Fruit fly (Drosophila melanogaster): ENCODE measurements around the gene CG13313.

CG13313 gene

DNA sequence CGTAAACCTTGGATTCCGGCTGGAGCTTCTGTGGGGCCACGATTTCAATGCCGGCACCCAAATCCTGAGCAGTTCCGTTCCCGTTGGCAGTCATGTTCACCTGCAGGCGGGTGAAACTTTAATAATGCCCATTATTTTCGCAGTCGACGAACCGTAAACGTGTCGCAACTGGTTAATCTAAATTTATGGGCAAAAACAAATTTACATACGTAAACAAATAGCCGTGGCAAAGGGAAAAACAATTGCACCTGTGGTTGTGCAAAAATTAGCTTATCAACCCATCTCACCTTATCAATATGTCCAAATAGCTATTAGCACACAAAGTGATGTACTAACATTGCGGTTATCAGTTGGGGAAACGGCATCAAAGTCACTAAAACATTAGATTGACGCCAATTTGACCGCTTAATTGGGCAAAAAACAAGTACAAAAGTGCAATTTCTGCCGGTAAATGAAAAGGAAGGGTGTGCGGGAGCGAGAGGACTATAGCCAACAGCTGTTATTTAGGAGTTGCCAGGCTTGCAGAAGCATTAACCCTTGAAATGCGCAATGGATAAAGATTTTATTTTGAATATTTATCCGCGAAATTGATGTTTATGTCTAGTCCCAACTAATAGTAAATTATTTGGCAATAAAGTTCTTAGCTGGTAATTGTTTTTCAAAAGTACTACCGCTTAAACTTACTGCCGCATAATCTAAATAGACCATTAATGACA is 26.6 kb downstream of the CG13313 start:
- TF ChIP-seq noc (tag; optimal IDR thresholded peaks at IDR 0.05), result no peak

DNA sequence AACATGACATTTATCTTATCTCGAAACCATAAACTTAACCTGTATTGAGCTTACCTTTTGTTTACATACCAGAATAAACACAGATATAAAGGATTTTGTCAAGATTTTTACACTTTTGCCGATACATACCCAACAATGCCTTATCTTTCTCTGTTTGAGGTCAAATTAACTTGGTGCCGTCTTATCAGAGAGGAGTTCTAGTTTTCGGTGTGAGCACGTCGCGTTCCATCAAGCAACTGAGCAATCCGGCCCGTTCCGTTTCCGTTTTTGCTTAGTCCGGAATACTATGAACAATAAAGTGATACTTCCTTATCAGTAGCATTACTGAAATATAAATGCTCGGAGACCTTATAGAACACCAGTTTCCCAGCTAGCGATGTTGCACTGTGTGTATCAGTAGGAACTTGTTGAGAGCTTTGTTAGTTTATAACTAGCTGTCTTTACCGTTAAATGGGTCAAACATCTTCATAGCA is 27.2 kb downstream of the CG13313 start, which contains the start of gene Galk:
Galk (minus strand) TSS at position 244 of the 473 bp plus-strand sequence.
- TF ChIP-seq noc (tag; optimal IDR thresholded peaks at IDR 0.05), result peak; percentile 79

DNA sequence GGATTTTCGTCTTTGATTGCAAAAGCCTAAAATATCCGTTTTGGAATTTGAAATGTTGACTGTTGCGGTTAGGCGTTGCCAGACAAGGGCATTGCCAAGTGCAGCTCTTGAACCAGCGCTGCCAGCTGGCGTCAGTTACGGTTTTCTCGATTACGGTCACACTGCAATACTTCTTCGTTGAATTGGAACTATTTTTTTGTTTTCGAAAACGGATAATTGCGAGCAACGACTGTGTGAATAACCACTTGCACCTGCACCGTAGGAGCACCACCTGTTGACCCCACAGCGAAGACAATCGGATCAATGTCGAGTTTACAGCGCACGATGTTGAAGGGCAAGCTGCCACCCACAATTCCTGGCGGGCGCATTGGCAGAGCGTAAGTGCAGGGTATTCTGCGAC is 27.9 kb downstream of the CG13313 start, which contains the start of gene CG5068:
CG5068 (plus strand) TSS at position 129 of the 400 bp plus-strand sequence.
- TF ChIP-seq noc (tag; optimal IDR thresholded peaks at IDR 0.05), result no peak

DNA sequence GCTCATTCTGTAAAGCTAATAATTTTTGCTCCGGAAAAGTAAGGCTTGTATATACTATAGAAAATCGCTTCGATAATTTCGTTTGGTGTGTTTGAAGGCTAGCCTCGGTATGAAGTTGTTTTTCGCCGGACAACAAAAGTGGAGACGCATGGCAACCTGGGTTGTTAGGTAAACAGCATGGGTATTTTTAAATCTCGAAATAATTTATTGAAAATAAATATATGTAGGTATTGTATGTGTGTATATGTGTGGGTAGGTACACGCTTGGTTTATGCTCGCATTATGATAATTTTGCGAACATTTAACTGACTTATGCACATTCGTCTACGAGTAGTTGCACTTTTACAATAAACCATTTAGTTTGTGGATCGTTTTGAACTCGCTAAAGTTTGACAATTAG is 31.5 kb downstream of the CG13313 start, which contains the start of gene CG5280:
CG5280 (minus strand) TSS at position 101 of the 400 bp plus-strand sequence.
- no peak for TF ChIP-seq noc (tag; optimal IDR thresholded peaks at IDR 0.05)

DNA sequence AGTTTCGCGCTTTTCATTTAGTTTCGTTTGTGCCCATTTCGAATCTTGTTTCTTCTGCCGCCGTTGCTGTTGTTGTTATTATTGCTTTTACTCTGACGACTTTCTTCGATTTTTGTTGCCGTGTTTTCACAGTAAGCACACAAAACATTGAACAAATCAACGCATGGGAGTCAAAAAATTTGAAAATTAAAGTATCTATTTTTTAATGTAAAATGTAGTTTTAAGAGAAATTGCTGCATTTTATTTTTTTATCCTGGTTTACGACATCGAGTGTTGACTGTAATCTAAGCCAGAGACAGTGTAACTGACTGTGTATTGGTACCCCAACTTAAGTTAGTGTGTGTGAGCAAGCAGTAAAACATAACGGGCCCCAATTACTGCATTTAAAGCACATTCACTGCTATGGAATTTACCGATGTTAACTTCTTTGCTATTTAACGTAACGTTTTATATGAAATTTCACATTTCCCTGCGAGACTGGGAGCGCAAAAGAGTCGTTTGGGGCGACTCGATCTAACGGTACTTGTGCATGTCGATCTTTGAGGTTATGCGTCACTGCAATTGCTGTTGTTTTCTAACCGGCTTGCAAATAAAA is 37.6 kb downstream of the CG13313 start:
- peak; percentile 83 for TF ChIP-seq noc (tag; optimal IDR thresholded peaks at IDR 0.05)

DNA sequence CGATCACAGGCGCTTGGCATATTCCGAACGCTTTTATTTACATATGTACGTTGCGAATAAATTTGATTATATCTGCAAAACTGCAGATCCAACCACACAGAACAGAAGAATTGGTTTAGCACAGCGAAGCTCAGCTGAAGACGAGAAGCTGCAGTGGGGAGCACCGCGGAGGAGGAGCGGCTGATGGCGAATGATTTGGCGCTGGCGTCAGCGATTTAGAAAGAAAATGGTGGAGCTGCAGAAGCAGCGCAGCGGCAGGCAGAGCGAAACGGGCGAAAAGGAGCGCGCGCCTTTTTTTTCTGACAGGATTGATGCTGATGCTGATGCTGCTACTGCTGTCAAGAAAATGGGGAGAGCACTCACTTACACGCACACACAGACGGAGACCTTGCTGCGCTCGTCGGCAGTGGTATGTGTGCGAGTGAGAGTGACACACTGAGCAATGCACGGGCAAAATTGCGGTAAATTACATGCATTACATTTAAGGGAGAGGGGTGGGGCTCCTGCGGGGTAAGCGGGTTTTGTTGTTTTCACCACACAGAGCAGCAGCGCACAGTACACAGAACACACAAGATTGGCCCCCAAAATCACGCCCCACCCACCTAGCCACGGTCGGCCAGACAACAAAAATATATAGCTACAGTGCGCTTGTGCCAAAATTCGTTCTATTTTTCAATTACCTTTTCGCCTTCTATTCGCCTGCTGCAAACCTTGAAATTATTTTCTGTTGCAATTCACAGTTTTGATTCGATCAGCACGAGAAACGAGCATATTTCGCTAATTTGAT is 38.4 kb downstream of the CG13313 start:
- TF ChIP-seq noc (tag; optimal IDR thresholded peaks at IDR 0.05), result no peak

DNA sequence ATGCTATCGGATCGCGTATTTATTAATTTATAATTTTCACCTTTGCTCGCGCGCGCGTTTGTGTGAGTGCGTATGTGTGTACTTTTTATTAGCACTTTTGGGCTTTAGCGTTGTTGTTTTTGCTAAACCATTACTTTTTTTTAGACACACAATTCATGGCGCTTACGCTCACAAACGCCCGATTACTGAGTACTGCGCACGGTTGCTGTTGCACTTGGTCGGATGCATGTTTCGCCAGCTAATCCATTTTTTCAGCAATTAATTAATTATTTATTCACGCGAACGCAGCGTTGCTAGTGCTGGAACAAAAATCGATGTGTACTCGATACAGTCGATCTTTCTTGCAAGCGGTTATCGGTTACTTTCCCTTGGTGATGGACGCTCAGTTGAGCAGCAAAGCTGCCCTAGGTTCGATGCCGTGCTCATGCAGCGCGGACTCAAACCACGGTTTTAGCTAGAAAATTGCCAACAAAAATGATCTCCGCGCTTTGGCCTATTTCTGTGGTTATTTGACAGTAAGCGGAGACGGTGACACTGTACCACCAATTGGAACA is 39.1 kb downstream of the CG13313 start, which contains the start of the genes smg and CG5087:
smg (minus strand) TSS at position 304 of the 554 bp plus-strand sequence.
CG5087 (plus strand) TSS at position 499 of the 554 bp plus-strand sequence.
- peak; percentile 31 for TF ChIP-seq noc (tag; optimal IDR thresholded peaks at IDR 0.05)

DNA sequence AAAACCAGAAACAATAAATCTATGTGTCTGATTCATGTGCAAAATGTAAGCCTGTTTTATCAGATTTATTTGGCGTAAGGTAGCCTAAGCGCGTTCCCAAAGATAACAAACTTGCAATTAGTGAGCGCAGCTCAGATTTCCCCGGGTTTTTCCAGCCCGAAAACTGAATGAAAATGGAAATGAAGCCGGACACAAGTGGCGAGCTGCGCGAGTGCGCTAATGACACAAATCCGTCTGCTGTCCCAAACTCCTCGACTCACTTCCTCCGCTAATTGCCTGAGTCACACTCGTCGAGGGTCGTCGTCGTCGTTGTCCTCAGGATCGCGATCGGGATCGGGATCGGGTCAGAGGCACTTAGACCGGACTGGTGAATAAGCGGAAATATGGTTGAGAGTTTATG is 43.9 kb downstream of the CG13313 start:
- no peak for TF ChIP-seq noc (tag; optimal IDR thresholded peaks at IDR 0.05)

DNA sequence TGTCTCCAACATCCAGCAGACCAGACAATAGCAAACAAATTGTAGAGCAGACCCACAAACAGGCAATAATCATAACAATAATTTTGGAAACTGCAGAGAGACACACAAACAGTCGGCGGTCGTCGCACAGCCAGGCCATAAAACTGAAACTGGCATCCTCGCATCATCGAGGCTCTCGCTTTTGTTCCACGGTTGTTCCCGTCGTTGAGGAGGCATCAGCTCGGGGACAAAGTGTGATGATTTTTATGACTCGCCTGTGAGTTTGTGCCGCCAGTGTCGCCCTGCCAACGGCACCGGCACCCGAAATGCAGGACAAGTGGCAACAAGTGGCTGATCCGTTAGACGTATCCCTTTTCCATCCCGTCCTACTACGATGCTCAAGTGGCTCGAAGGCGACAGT is 44.7 kb downstream of the CG13313 start:
- no peak for TF ChIP-seq noc (tag; optimal IDR thresholded peaks at IDR 0.05)

DNA sequence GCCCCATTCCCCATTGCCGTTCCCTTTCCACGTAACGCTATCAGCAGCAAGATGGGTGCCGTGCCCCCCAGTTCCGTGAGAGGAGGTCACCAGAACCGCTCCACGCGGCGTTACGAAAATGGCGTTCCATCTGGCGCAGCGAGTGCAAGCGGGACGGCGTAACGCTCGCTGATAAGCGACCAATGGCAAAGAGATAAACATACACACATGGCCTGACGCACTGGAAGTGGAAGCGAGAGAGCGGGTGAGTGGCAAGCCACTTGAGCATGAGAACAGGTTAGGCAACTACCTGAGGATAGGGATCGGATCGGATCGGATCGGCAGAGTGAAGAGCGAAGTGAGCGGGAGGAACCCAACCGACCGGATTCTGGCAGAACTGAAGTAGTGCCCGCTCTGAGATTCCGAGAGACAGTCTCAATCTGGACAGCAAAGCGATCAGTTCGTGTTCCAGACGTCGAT is 46.2 kb downstream of the CG13313 start, which contains the start of gene Doc3:
Doc3 (plus strand) TSS at position 409 of the 459 bp plus-strand sequence.
- TF ChIP-seq noc (tag; optimal IDR thresholded peaks at IDR 0.05), result no peak

DNA sequence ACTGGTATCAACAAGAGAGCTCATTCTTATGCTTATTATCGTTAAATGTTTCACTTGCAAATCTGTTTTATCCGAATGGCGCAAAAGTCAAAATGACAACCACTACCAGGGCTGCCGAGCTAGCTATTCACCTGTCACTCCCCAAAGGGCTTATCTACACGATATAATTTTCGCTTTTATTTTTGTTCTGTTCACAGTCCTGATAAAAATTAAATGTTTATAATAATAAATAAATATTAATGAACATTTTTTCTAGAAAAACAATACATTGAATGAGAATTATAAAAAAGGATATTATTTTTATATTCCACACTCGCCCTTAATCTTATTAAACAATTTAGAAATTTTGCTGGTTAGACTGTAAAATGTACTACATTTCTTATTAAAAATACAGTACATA is 51.1 kb downstream of the CG13313 start, which contains the start of gene CG5194:
CG5194 (minus strand) TSS at position 101 of the 400 bp plus-strand sequence.
- no peak for TF ChIP-seq noc (tag; optimal IDR thresholded peaks at IDR 0.05)

Measured in whole organism, larva.